Worm (Caenorhabditis elegans) whole organism, L4/young adult: ENCODE results near the gene mbk-2.
A peak's percentile ranks its signal among the peaks of the same experiment; 100 is the strongest.

Experiments
- W03F9.2 ChIP-seq: fragments of 150-350 bp; optimal IDR thresholded peaks from 2 replicates; lab custom pipeline; 2014; ENCODE audit warnings: missing biosample characterization, missing genetic modification characterization
- dao-5 ChIP-seq: sonication (generic microtip); optimal IDR thresholded peaks from 2 replicates; lab custom pipeline; 2016; ENCODE audit warnings: missing genotype, missing genetic modification characterization, moderate library complexity, missing compliant biosample characterization
- him-1 ChIP-seq: sonication (generic microtip); optimal IDR thresholded peaks from 2 replicates; lab custom pipeline; 2016; ENCODE audit warnings: missing genotype, missing genetic modification reagents, missing genetic modification characterization, missing compliant biosample characterization

Gene mbk-2

DNA sequence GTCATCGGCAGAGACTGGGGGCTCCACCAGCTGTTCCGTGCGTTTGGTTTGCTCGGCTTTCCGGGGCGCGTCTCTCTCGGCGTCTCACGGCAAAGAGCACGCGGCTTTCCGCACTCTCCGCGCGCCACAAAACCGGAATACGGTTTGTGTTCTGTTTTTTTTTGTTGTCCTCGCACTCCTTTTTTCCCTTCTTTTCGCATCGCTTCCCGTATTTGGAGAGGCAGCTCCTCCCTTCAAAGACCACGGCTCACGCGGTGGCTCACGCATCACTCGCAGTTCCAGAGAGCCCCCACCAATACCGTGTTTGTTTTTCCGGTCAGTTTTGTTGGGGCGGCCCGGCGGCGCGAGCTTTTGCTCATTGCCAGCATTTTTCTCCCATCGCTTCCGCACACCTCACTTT, 13.9 kb downstream of the mbk-2 start:
- TF ChIP-seq W03F9.2, result no peak
- TF ChIP-seq him-1 (tag; lab: Kevin White, UChicago), result no peak
- no peak for TF ChIP-seq dao-5 (tag; lab: Kevin White, UChicago)

DNA sequence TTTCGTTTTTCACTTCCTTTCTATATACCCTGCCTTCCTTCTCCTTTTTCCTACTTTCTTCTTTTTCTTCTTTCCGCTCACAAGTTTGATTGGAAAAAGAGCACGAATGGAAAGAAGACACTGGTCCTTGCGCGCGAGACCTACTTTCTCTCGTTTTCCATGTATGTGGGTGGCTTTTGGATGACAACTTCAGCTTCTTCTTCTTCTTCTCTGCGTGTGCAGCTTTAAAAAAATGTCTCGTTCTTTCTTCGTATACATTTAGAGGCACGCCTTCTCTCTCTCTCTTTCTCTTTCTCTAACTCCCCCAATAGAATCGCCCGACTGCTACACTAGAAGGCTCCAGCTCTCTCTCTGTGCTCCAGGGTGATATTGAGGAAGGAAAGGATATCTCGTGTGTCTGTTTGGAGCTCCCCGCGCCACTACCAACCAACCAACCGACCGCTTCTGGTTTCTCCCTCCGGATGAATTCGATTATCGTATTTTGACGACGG, 16.9 kb downstream of the mbk-2 start:
- TF ChIP-seq dao-5 (tag; lab: Kevin White, UChicago) (no peak), him-1 (tag; lab: Kevin White, UChicago) (peak; percentile 49)

DNA sequence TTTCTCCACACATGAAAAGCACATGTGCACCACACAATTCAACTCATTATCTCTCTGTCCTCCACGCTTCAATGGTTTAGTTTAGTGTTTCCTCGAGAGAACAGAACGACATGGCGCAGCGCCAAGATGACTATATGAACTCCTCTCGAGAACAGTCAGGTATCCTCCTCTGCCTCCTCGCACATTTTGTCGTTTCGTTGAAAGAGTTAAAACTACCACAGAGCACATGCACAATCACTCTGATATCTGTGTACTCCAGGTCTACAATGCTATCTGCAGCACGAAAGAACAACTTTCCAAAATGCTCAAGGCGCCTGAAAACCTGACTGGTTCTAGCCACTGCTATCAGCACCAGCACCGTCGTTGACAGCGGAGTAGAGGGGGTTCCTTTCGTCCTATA, 17.8 kb downstream of the mbk-2 start:
- TF ChIP-seq W03F9.2 (no peak), him-1 (tag; lab: Kevin White, UChicago) (no peak), dao-5 (tag; lab: Kevin White, UChicago) (no peak)

DNA sequence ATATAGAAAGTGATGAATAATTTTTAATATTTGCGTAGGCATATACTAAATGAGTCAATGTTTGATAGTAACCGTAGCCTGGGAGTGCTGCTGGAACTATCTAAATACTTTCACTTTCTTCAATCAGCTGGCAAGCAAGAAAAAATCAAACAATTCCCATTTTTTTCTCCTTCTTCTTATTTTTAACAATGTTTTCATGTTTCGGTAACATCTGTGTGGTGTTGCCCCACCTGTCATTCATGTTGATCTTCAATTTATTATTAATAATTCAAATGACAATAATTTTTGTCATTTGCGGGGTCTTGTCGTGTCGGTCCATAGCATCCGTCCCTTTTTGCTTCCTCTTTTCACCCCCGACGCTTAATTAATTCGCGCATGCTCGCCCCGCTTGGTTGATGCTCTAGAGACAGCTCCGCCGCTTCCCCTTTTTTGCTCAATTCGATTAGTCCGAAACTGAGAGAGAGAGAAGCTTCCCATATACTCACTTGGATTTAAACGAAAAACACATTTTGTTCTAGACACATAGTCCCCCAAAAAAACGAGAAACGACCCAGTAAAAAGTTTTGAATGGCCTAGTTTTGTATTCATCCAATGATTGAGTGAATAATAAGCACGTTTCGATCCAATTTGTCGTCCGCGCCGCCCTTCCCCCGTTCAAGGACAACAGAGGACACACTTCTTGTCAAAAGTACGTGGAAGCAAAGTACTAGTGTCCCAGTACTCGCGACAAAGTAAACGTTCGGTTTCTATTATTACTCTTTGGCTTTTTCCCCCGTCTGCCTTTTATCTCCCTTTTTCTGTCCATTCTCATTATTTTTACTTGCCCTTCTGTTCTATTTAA, 19.1 kb downstream of the mbk-2 start:
- TF ChIP-seq dao-5 (tag; lab: Kevin White, UChicago) (no peak), W03F9.2 (no peak), him-1 (tag; lab: Kevin White, UChicago) (no peak)

DNA sequence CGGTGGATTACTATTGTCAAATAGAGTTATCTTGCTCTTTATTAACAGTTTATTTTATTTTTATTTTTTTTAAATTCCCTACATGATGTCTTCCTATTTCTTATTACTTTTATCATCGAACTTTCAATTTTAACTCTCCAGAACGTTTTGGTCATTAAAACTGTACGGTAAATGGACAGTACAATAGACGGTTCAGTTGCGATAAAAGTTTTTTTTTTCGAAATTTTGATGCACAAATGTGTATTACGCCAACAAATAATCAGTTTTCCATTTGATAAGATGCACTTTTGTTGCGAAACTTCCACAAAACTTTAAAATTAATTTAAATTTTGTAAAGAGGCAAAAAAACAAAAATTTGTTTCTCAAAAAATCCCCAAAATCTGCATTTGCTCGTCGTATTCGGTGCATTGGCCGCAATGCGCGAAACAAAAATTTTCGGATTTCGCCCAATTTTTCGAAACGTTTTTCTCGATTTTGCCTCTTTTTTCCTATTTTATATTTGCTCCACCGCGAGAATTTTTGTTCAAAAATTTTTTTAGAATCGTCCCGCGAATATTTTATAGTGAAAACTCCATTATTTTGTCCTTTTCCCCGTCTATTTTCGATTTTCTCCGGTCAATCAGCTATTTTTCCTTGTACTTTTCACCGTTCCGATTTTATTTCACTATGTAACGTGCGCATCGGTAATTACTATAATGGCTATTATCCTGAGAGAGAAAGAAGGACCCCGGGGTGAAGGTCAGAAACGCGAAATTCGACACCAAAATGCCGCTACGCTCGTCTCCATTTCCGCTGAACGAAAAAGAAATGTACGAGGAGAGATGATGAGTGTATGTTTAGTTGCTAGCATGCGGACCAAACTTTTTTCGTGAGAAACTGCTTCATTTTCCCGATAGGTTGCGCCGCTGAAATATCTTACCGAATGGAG, 20.1 kb downstream of the mbk-2 start:
- TF ChIP-seq W03F9.2 (no peak), dao-5 (tag; lab: Kevin White, UChicago) (no peak), him-1 (tag; lab: Kevin White, UChicago) (no peak)

DNA sequence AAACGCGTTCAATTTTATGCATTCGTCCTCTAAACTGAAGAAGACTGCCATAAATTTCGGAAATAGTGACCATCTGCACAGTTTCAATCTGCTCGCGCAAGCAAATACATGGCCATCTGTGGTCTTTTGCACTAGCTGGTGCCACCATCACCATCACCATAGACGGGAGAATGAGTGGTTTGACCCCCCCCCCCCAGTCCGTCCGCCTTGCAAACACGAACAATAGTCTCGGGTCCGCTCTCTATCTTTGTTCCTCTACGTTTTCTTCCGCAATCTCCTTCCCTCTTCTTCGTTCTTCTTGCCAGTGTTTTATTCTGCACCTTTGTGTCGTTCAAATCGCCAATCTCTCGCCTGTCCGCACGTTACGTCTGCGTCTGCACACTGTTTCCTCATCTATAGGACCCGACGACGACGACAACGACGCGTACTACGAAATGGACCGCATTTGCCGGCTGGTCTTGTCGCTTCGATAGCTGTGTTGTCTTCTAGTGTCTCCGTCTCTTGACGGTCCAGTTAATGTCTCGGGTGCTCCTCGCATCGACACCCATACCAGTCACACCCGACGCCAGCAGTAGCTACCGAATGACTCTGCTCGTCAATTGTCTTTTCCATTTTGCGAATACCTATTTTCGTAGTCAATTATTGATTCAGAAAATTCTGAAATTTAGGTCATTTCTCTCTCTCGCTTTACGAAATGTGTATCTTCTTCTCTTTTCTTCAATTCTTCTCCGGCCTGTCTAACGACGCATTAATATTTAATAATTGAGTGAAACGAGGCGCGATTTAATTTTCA, 20.9 kb downstream of the mbk-2 start:
- no peak for TF ChIP-seq dao-5 (tag; lab: Kevin White, UChicago)
- TF ChIP-seq him-1 (tag; lab: Kevin White, UChicago), result no peak
- no peak for TF ChIP-seq W03F9.2

DNA sequence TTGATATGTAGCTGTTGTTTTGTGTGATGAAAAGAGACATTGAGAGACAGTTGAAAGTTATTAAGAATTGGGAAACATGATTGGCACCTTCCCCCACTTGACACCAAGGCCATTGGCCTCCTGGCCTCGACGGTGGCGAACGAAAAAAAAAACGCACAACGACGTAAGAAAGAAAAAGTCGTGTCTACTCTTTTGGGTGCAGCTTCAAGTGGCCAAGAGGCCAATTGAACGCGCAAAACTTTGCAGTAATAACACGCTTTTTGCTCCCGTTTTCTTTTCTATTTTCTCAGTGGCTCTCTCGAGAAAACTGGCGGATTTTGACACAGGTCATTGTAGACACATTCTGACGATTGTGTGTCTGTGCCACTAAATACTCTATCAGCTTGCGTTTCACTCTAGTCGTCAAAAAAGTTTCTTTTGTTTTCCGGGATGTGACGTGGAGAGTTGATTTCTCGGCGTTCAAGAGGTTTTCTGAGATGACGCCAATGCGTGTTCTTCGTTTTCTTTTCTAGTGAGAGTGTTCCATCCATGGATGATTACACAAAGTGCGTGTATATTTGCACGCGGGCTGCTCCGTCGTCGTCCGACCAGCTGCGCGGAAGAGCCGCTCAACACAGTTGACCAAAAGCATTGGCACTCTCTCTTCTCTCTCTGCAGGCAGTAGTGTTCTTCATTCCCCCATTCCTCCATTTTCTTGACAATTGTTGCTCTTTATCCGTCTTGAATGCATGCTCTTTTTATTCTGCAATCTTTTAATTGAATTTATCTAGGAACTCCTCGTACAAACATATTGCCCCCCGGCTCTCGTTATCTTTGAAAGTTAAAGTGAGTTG, 21.7 kb downstream of the mbk-2 start:
- TF ChIP-seq dao-5 (tag; lab: Kevin White, UChicago), result no peak
- no peak for TF ChIP-seq W03F9.2
- no peak for TF ChIP-seq him-1 (tag; lab: Kevin White, UChicago)

DNA sequence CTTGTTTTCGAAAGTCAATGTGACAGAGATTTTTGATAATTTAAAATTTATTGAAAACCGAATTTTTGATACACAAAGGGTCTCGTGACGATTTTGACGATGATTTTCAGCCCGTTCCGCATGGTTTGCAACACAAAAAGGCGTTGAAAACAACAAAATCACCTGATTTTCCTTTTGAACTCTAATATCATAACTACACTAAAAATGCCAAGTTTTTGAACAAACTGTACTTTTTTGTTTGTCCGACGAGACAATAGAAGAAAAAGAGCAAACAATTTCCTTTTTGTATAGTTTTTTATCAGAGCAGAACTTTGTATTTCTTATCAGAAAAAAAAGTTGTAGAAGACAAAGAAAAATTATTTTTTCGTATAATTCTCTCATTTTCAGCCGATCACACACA, 23.2 kb downstream of the mbk-2 start:
- TF ChIP-seq him-1 (tag; lab: Kevin White, UChicago) (no peak), dao-5 (tag; lab: Kevin White, UChicago) (no peak), W03F9.2 (no peak)

DNA sequence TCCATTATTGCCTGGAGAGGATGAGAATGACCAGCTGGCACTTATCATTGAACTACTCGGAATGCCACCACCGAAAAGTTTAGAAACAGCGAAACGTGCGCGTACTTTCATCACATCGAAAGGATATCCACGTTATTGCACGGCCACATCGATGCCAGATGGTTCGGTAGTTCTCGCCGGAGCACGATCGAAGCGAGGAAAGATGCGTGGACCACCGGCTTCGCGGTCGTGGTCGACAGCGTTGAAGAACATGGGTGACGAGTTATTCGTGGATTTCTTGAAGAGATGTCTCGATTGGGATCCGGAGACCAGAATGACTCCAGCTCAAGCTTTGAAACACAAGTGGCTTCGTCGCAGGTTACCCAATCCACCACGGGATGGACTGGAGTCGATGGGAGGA, 24.6 kb downstream of the mbk-2 start:
- TF ChIP-seq him-1 (tag; lab: Kevin White, UChicago) (no peak), dao-5 (tag; lab: Kevin White, UChicago) (no peak), W03F9.2 (no peak)

DNA sequence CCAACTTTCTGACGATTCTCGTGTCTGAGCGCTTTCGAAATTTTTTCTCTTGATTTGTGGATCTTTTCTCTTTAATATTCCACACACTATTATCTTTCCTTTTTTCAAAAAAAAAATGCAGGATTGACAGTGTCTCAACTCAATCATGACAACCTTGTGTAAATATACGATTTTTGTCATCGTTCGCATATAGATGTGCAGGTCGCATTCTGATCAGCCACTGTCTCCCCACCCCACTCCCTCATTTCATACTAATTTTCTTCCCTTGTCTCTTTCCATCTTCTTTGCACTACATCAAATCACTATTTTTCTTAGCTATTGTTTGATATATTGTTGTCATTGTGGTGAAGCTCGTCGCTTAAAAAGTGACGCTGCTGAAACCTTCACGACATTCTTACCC, 26.3 kb downstream of the mbk-2 start:
- no peak for TF ChIP-seq W03F9.2
- TF ChIP-seq dao-5 (tag; lab: Kevin White, UChicago), result no peak
- TF ChIP-seq him-1 (tag; lab: Kevin White, UChicago), result no peak

DNA sequence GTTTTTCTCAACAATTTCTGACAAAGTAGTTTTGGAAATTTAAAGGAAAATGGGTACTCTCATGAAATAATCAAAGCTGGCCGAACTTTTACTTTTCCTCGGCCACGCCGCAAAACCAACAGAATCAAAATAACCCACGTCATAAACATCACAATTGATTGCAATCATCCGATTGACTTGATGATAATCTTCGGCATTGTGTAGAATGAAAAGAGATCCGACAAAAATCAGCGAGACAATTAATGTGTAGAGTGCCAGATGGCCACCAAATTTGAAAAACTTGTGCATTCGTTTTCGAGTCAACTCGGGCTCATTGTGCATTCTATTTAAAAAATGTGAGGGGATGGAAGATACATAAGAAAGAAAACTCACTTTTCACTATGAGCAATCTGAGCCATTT, 27.9 kb downstream of the mbk-2 start:
- no peak for TF ChIP-seq dao-5 (tag; lab: Kevin White, UChicago)
- TF ChIP-seq him-1 (tag; lab: Kevin White, UChicago), result no peak
- TF ChIP-seq W03F9.2, result no peak

DNA sequence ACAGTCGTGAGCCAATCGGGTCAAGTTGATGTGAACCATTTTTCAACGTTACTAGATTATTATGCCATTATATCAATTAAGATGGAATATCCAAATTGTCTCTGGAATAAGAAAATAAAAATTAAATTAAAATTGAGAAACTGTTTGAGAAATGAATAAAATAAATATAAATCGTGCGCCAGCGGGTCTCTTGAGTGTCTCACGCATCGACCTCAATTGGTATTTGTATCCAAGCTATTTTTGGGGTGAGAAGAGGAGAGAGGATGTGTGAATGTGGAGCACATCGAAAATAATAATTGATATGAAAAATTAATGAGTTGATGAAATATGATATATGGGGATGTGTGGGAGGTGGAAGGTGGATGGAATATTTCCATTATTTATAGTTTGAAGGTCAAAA, 29.9 kb downstream of the mbk-2 start, which contains the start of gene F49E11.2:
F49E11.2 (minus strand) TSS at position 101 of the 400 bp plus-strand sequence.
- TF ChIP-seq dao-5 (tag; lab: Kevin White, UChicago) (no peak), W03F9.2 (no peak), him-1 (tag; lab: Kevin White, UChicago) (no peak)
